Worm (Caenorhabditis elegans) whole organism, L3 larva: ENCODE results near the gene T26H5.10.

Source experiments
- aly-2 ChIP-seq: fragments of 150-350 bp; optimal IDR thresholded peaks from 2 replicates; lab custom pipeline; 2014; ENCODE audit warnings: missing biosample characterization, missing genetic modification characterization
- ceh-82 ChIP-seq: fragments of 150-350 bp; optimal IDR thresholded peaks from 2 replicates; lab custom pipeline; 2014; ENCODE audit warnings: missing biosample characterization, missing genetic modification characterization
- egl-27 ChIP-seq: sonication (generic microtip); optimal IDR thresholded peaks from 4 replicates; lab custom pipeline; 2017; ENCODE audit warnings: missing biosample characterization, missing genetic modification reagents, missing genetic modification characterization
- nhr-237 ChIP-seq: fragments of 150-350 bp; optimal IDR thresholded peaks from 2 replicates; lab custom pipeline; 2014; ENCODE audit warnings: missing biosample characterization, missing genetic modification characterization
- nhr-76 ChIP-seq: fragments of 150-350 bp; sonication (generic microtip); optimal IDR thresholded peaks from 5 replicates; lab custom pipeline; 2014; ENCODE audit warnings: missing biosample characterization, missing genetic modification characterization
- pha-4 ChIP-seq: fragments of 150-350 bp; optimal IDR thresholded peaks from 2 replicates; lab custom pipeline; 2014; ENCODE audit warnings: missing biosample characterization, missing genetic modification reagents, missing genetic modification characterization
- pqm-1 ChIP-seq: fragments of 150-350 bp; optimal IDR thresholded peaks from 2 replicates; lab custom pipeline; 2017; ENCODE audit warnings: missing biosample characterization, missing genetic modification characterization, inconsistent platforms
- sea-2 ChIP-seq: fragments of 150-350 bp; sonication (generic microtip); optimal IDR thresholded peaks from 4 replicates; lab custom pipeline; 2014; ENCODE audit warnings: missing biosample characterization, missing genetic modification reagents, missing genetic modification characterization
- unc-62 ChIP-seq: fragments of 150-350 bp; sonication (generic microtip); optimal IDR thresholded peaks from 4 replicates; lab custom pipeline; 2014; ENCODE audit warnings: missing biosample characterization, missing genetic modification reagents, missing genetic modification characterization
- ztf-11 ChIP-seq: fragments of 150-350 bp; optimal IDR thresholded peaks from 2 replicates; lab custom pipeline; 2014; ENCODE audit warnings: missing biosample characterization, missing genetic modification characterization

DNA sequence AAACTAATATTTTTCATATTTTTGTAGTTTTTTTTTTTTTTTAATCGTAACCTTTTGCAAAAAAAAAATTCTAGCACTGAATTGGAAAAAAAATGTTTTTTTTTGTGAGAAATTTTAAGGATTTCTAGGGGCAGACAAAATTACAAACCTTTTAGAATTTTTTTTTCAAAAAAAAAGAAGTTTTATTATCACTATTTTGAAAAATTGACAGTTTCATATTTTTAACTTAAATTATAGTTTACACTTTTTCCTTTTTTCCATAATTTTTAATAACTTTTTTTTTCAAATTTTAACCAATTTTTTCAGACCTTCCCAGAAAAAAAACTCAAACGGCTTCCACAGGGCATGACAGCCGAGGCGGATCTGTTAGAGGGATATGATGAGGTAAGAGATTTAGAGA lies 27.4 kb upstream of the T26H5.10 start, which contains the start of gene dpf-1:
- TF ChIP-seq nhr-237 (tag; lab: Kevin White, UChicago): no peak
- TF ChIP-seq pha-4: no peak
- no peak for TF ChIP-seq ztf-11 (tag; lab: Kevin White, UChicago)
- TF ChIP-seq unc-62: no peak
- no peak for TF ChIP-seq ceh-82 (tag; lab: Kevin White, UChicago)
- no peak for TF ChIP-seq aly-2 (tag; lab: Kevin White, UChicago)
- TF ChIP-seq pqm-1: no peak
- TF ChIP-seq nhr-76: no peak
- TF ChIP-seq egl-27: no peak
- TF ChIP-seq sea-2 (GFP tag; lab: Kevin White, UChicago): no peak
